Fruit fly (Drosophila melanogaster) whole organism, pupa: ENCODE results near the gene CG10467.

Experiments
- CG10348 ChIP-seq: fragments of 200-800 bp; sonication (Bioruptor generic); IDR thresholded peaks from 2 replicates; pipeline ENCODE4 v1.3.6; 2022; ENCODE audit warnings: missing biosample characterization, missing genetic modification characterization
- CG12605 ChIP-seq: fragments of 200-800 bp; sonication (Bioruptor generic); IDR thresholded peaks from 2 replicates; pipeline ENCODE4 v1.3.6; 2022; ENCODE audit warnings: missing biosample characterization, missing genetic modification characterization
- CG13204 ChIP-seq: fragments of 200-800 bp; sonication (Bioruptor generic); optimal IDR thresholded peaks from 2 replicates; lab custom pipeline; 2018; ENCODE audit warnings: missing biosample characterization, mild to moderate bottlenecking, missing genetic modification characterization, moderate library complexity
- CG14655 ChIP-seq: fragments of 200-800 bp; sonication (Bioruptor generic); optimal IDR thresholded peaks from 3 replicates; lab custom pipeline; 2017; ENCODE audit warnings: mild to moderate bottlenecking, missing biosample characterization, missing genetic modification reagents, missing genetic modification characterization
- CG15710 ChIP-seq: fragments of 200-800 bp; sonication (Bioruptor generic); optimal IDR thresholded peaks from 2 replicates; lab custom pipeline; 2018; ENCODE audit warnings: missing biosample characterization, mild to moderate bottlenecking, missing genetic modification characterization, moderate library complexity
- CG17806 ChIP-seq: fragments of 200-800 bp; sonication (Bioruptor generic); optimal IDR thresholded peaks from 2 replicates; lab custom pipeline; 2018; ENCODE audit warnings: missing biosample characterization, mild to moderate bottlenecking, missing genetic modification characterization, moderate library complexity
- CG32121 ChIP-seq: fragments of 200-800 bp; sonication (Bioruptor generic); IDR thresholded peaks from 2 replicates; pipeline ENCODE4 v1.3.6; 2022; ENCODE audit warnings: missing biosample characterization, missing genetic modification characterization
- CG34367 ChIP-seq: fragments of 200-800 bp; sonication (Bioruptor generic); optimal IDR thresholded peaks from 2 replicates; lab custom pipeline; 2018; ENCODE audit warnings: missing biosample characterization, mild to moderate bottlenecking, missing genetic modification characterization
- CG4496 ChIP-seq: fragments of 200-800 bp; sonication (Bioruptor generic); IDR thresholded peaks from 3 replicates; pipeline ENCODE4 v1.3.6; 2022; ENCODE audit warnings: missing biosample characterization, missing genetic modification characterization
- CG8159 ChIP-seq: fragments of 200-800 bp; sonication (Bioruptor generic); optimal IDR thresholded peaks from 3 replicates; lab custom pipeline; 2018; ENCODE audit warnings: missing biosample characterization, mild to moderate bottlenecking, missing genetic modification characterization, moderate library complexity
- CG8301 ChIP-seq: fragments of 200-800 bp; sonication (Bioruptor generic); optimal IDR thresholded peaks from 2 replicates; lab custom pipeline; 2018; ENCODE audit warnings: missing biosample characterization, mild to moderate bottlenecking, missing genetic modification characterization
- CG9948 ChIP-seq: fragments of 200-800 bp; sonication (Bioruptor generic); optimal IDR thresholded peaks from 2 replicates; lab custom pipeline; 2018; ENCODE audit warnings: missing biosample characterization, mild to moderate bottlenecking, missing genetic modification characterization, moderate library complexity
- D1 ChIP-seq: fragments of 200-800 bp; sonication (Bioruptor generic); optimal IDR thresholded peaks from 2 replicates; lab custom pipeline; 2018; ENCODE audit warnings: missing biosample characterization, mild to moderate bottlenecking, missing genetic modification characterization, moderate library complexity
- EcR ChIP-seq: fragments of 200-800 bp; sonication (Bioruptor generic); optimal IDR thresholded peaks from 3 replicates; lab custom pipeline; 2019; ENCODE audit warnings: missing biosample characterization, missing genetic modification characterization, mild to moderate bottlenecking, moderate library complexity, missing genetic modification reagents
- Ets98B ChIP-seq: fragments of 200-800 bp; sonication (Bioruptor generic); IDR thresholded peaks from 2 replicates; pipeline ENCODE4 v1.3.6; 2022; ENCODE audit warnings: missing biosample characterization, missing genetic modification characterization
- Pif1A ChIP-seq: fragments of 200-800 bp; sonication (Bioruptor generic); optimal IDR thresholded peaks from 3 replicates; lab custom pipeline; 2016; ENCODE audit warnings: missing biosample characterization, missing genetic modification characterization
- Snoo ChIP-seq: fragments of 200-800 bp; sonication (Bioruptor generic); optimal IDR thresholded peaks from 3 replicates; lab custom pipeline; 2017; ENCODE audit warnings: missing biosample characterization, mild to moderate bottlenecking, missing genetic modification characterization, inconsistent platforms
- fd96Ca ChIP-seq: fragments of 200-800 bp; sonication (Bioruptor generic); IDR thresholded peaks from 3 replicates; pipeline ENCODE4 v1.3.6; 2022; ENCODE audit warnings: missing biosample characterization, missing genetic modification characterization
- rn ChIP-seq: fragments of 200-800 bp; sonication (Bioruptor generic); IDR thresholded peaks from 2 replicates; pipeline ENCODE4 v1.3.6; 2022; ENCODE audit warnings: missing biosample characterization, missing genetic modification characterization

The CG10467 gene

dm6 chr3L:6082561-6082960 is 12.0 kb downstream of the CG10467 start, which contains the start of gene CG13293:
Gene CG13293 (plus strand): TSS chr3L:6082883.
- no peak for TF ChIP-seq Snoo (tag; lab: Kevin White, UChicago)
- no peak for TF ChIP-seq CG10348 (GFP tag; lab: Robert Waterston, UW)
- TF ChIP-seq CG17806 (tag; lab: Kevin White, UChicago), result no peak
- TF ChIP-seq CG13204 (GFP tag; lab: Kevin White, UChicago), result no peak
- no peak for TF ChIP-seq CG15710
- TF ChIP-seq CG32121 (GFP tag; lab: Robert Waterston, UW), result no peak
- no peak for TF ChIP-seq CG8301 (tag; lab: Kevin White, UChicago)
- TF ChIP-seq Pif1A (GFP tag; lab: Kevin White, UChicago), result no peak
- no peak for TF ChIP-seq D1 (tag; lab: Kevin White, UChicago)
- TF ChIP-seq Ets98B (GFP tag; lab: Robert Waterston, UW), result no peak
- TF ChIP-seq, all 21 proteins: peak for 0

dm6 chr3L:6076429-6076828 is 18.1 kb downstream of the CG10467 start, which contains the start of gene ssp6:
Gene ssp6 (plus strand): TSS chr3L:6076722.
- no peak for TF ChIP-seq EcR (GFP tag; lab: Kevin White, UChicago)
- TF ChIP-seq CG13204 (GFP tag; lab: Kevin White, UChicago), result peak; percentile 72

- peak; percentile 27 for TF ChIP-seq CG8301 (tag; lab: Kevin White, UChicago)
- TF ChIP-seq Ets98B (GFP tag; lab: Robert Waterston, UW), result no peak
- TF ChIP-seq CG13204 (GFP tag; lab: Kevin White, UChicago), result no peak
- TF ChIP-seq Snoo (tag; lab: Kevin White, UChicago), result peak; percentile 41
- no peak for TF ChIP-seq EcR (GFP tag; lab: Kevin White, UChicago)
- peak; percentile 69 for TF ChIP-seq CG15710
- peak; percentile 32 for TF ChIP-seq CG34367
- no peak for TF ChIP-seq CG12605 (GFP tag; lab: Robert Waterston, UW)
- TF ChIP-seq CG8159 (tag; lab: Kevin White, UChicago), result peak; percentile 69
- peak; percentile 53 for TF ChIP-seq CG14655 (GFP tag; lab: Kevin White, UChicago)
- TF ChIP-seq CG17806 (tag; lab: Kevin White, UChicago), result peak; percentile 29
- no peak for TF ChIP-seq D1 (tag; lab: Kevin White, UChicago)
- TF ChIP-seq, all 21 proteins: peak for 7
These were observed 19.4 kb downstream of the CG10467 start, which contains the start of the genes CG13295 and CG6610 for dm6 chr3L:6074975-6075692. Gene CG13295 (minus strand): TSS chr3L:6075245. Gene CG6610 (plus strand): TSS chr3L:6075536.

dm6 chr3L:6071454-6072189 is 22.9 kb downstream of the CG10467 start, which contains the start of gene CG6602:
Gene CG6602 (plus strand): TSS chr3L:6072139.
- TF ChIP-seq CG34367, result peak; percentile 41
- no peak for TF ChIP-seq CG10348 (GFP tag; lab: Robert Waterston, UW)
- TF ChIP-seq CG15710, result peak; percentile 44
- TF ChIP-seq CG8159 (tag; lab: Kevin White, UChicago), result peak; percentile 28
- TF ChIP-seq Snoo (tag; lab: Kevin White, UChicago), result peak; percentile 79
- peak; percentile 78 for TF ChIP-seq CG4496 (GFP tag; lab: Robert Waterston, UW)

dm6 chr3L:6070119-6070518 is 24.4 kb downstream of the CG10467 start:
- TF ChIP-seq CG13204 (GFP tag; lab: Kevin White, UChicago) (no peak), CG14655 (GFP tag; lab: Kevin White, UChicago) (no peak), CG8159 (tag; lab: Kevin White, UChicago) (no peak), EcR (GFP tag; lab: Kevin White, UChicago) (no peak), D1 (tag; lab: Kevin White, UChicago) (no peak)

dm6 chr3L:6068178-6068577 is 26.4 kb downstream of the CG10467 start:
- TF ChIP-seq fd96Ca (GFP tag; lab: Robert Waterston, UW) (0 out of 3 replicates have a peak, but pooled peaks have one; percentile 20), rn (GFP tag; lab: Robert Waterston, UW) (no peak)

dm6 chr3L:6065881-6066389 is 28.6 kb downstream of the CG10467 start, which contains the start of gene CG42269:
Gene CG42269 (plus strand): TSS chr3L:6066296.
- TF ChIP-seq CG34367 (no peak), CG9948 (tag; lab: Kevin White, UChicago) (no peak), CG4496 (GFP tag; lab: Robert Waterston, UW) (peak; percentile 54), Snoo (tag; lab: Kevin White, UChicago) (peak; percentile 28)
